Worm (Caenorhabditis elegans): ENCODE data around the gene taf-3.

DNA sequence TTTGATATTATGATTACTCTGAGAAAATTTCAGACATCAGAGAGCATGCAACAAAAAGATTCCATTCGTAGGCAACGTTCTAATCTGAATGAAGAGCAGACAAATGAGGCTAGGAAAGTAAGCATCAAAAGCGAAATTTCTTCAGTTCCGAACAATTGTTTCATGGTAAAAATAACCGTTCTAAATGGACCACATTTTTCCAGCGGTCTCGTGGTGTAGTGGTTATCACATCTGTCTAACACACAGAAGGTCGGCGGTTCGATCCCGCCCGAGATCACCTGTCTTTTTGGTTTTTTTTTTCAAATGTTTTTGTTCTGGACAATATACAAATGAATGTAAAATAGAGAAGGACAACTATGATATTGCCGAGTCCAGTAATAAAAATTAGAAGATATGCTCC is 32.4 kb upstream of the taf-3 start, which contains the start of gene twk-21:
- no peak for TF ChIP-seq tbx-2 (tag; optimal IDR thresholded peaks at IDR 0.05)
- no peak for TF ChIP-seq ztf-4 (tag; optimal IDR thresholded peaks at IDR 0.05)

Measured in whole organism, L3 larva.